Worm (Caenorhabditis elegans): ENCODE data around the gene srt-3.

Gene srt-3

DNA sequence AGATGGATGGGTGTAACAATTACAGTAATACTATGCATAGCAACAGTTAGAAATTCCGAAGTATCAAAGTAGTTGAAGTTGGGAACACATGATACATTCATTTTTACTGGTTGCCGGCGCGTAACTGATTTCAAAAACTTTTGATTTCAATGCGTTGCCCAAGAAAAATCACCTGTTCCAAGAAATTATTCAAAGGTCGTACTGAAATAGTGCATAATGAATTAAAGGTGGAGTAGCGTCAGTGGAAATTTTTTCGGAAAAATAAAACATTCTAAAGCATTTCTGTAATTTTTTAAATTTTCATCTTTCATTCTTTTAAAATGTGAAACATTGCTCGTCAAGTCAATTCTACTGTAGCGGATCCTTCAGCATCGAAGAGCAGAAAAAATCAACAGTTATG, 19.7 kb downstream of the srt-3 start, which contains the start of gene srh-204:
Gene srh-204 (minus strand): TSS at position 101 of the 400 bp plus-strand sequence.
- TF ChIP-seq somi-1 (GFP tag; optimal IDR thresholded peaks at IDR 0.05) (no peak), efl-1 (GFP tag; optimal IDR thresholded peaks at IDR 0.05) (no peak), nhr-90 (tag; optimal IDR thresholded peaks at IDR 0.05) (no peak), rec-8 (tag; optimal IDR thresholded peaks at IDR 0.05) (no peak)

DNA sequence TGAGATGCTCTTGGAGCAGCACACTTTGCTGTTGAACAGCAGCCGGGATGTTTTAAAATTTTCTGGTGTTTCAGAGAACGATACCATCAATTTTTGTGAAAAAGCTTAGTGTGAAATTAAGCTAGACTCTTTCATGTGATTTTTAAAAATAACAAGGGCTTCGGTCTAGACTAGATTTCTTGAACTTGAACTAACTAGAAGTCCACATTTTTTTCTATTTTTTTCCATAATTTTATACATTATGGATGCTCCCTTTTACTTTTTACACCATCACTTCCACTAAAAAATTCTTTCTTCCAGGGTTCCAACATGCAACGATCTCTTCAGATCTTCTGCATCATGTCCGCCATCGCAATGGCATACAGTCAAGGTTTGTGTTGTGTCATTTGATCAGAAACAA, 23.9 kb downstream of the srt-3 start, which contains the start of gene nlp-13:
Gene nlp-13 (plus strand): TSS at position 301 of the 400 bp plus-strand sequence.
- no peak for TF ChIP-seq mel-28 (tag; optimal IDR thresholded peaks at IDR 0.05; ENCODE audit: borderline replicate concordance)
- no peak for TF ChIP-seq cebp-1 (GFP tag; IDR thresholded peaks at IDR 0.05)
- TF ChIP-seq cebp-1 (tag; optimal IDR thresholded peaks at IDR 0.05) = no peak
- no peak for TF ChIP-seq lin-35 (GFP tag; optimal IDR thresholded peaks at IDR 0.05)
- no peak for TF ChIP-seq F57C9.4 (tag; optimal IDR thresholded peaks at IDR 0.05)
- TF ChIP-seq tbx-9 (tag; optimal IDR thresholded peaks at IDR 0.05; ENCODE audit: borderline replicate concordance) = no peak
- TF ChIP-seq zim-3 (tag; optimal IDR thresholded peaks at IDR 0.05) = no peak
- no peak for TF ChIP-seq let-607 (tag; optimal IDR thresholded peaks at IDR 0.05)
- TF ChIP-seq ZK185.1 (tag; optimal IDR thresholded peaks at IDR 0.05; ENCODE audit: poor library complexity, severe bottlenecking) = no peak

DNA sequence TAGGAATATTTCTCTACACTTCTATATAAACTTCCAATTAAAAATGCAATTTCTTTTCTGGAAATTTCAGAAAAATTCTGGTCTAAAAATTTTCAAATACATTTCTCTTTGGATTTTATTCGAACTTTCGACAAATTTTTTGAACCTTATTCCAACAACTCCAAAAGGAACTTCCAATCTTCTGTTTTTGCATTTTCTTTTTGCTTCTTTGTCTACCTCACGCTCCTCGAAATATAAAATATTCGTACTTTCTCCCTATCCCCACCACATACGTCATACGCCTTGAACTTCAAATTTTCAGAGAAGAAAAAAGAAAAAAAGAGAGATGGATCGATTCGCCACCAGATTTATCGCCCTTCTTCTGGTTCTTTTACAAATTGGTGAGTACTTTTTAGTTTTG, 40.6 kb downstream of the srt-3 start, which contains the start of gene nlp-9:
Gene nlp-9 (plus strand): TSS at position 301 of the 400 bp plus-strand sequence.
- no peak for TF ChIP-seq zim-3 (tag; optimal IDR thresholded peaks at IDR 0.05)
- TF ChIP-seq ekl-4 (GFP tag; IDR thresholded peaks at IDR 0.05) = no peak
- TF ChIP-seq F57A8.1 (GFP tag; optimal IDR thresholded peaks at IDR 0.05) = no peak
- TF ChIP-seq Y53G8AR.9 (GFP tag; conservative IDR thresholded peaks at IDR 0.05) = no peak
- no peak for TF ChIP-seq ama-1 (optimal IDR thresholded peaks at IDR 0.05)
- no peak for TF ChIP-seq ama-1 (GFP tag; optimal IDR thresholded peaks at IDR 0.05)
- TF ChIP-seq bed-2 (GFP tag; IDR thresholded peaks at IDR 0.05) = no peak
- TF ChIP-seq unc-130 (GFP tag; optimal IDR thresholded peaks at IDR 0.05) = no peak
- no peak for TF ChIP-seq mes-4 (tag; optimal IDR thresholded peaks at IDR 0.05)
- TF ChIP-seq dox-1 (GFP tag; IDR thresholded peaks at IDR 0.05) = no peak
- TF ChIP-seq egl-18 (GFP tag; IDR thresholded peaks at IDR 0.05) = no peak
- TF ChIP-seq hlh-26 (GFP tag; conservative IDR thresholded peaks at IDR 0.05) = no peak
- TF ChIP-seq efl-1 (GFP tag; optimal IDR thresholded peaks at IDR 0.05) = no peak
- TF ChIP-seq tlf-1 (GFP tag; optimal IDR thresholded peaks at IDR 0.05) = no peak
- TF ChIP-seq xnd-1 (tag; optimal IDR thresholded peaks at IDR 0.05) = no peak
- no peak for TF ChIP-seq nfya-1 (tag; optimal IDR thresholded peaks at IDR 0.05; ENCODE audit: borderline replicate concordance, insufficient read depth)
- no peak for TF ChIP-seq pha-4 (tag; optimal IDR thresholded peaks at IDR 0.05)
- no peak for TF ChIP-seq F52B5.7 (tag; optimal IDR thresholded peaks at IDR 0.05)
- no peak for TF ChIP-seq Y56A3A.18 (GFP tag; IDR thresholded peaks at IDR 0.05)

DNA sequence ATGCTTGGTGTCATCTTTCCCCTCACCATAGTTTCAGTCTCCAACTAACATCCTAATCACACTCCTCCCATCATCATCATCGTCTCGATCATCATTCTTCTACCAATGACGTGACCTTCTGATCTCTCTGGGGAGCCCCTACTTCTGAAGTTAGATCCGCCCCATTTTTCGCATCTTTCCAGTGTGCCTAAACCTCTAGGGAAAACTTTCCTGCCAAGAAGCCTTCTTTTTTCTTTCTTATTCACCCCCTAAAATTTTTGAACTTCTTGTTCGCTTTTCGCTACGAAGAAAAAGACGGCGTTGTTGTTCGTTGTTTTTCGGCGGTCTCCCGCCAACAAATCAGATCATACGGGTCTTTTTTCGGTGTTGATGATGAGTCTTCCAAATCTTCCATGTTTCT, 41.7 kb downstream of the srt-3 start:
- TF ChIP-seq K11D2.4 (GFP tag; IDR thresholded peaks at IDR 0.05) (0 out of 2 replicates have a peak, but pooled peaks have one; percentile 31), ceh-79 (tag; optimal IDR thresholded peaks at IDR 0.05) (no peak)

DNA sequence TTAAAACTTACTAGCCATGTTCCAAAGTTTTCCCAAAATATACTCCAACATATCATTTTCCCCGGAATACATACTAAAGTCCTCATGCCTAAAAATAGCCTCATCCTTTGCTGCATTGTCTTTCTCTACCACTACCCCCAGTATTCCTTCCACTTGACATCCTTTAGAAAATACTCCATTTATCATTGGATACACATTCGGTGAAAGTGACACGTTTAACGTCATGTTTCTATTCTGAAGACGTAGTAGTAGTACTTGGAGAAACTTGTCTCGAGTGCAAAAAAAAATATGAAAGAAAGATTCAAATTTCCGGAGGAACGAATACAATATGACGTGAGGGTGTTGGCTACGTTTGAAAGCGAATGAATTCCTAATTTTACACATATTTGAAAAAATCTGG, 43.1 kb downstream of the srt-3 start:
- no peak for TF ChIP-seq bed-2 (GFP tag; IDR thresholded peaks at IDR 0.05)
- TF ChIP-seq gei-17 (GFP tag; optimal IDR thresholded peaks at IDR 0.05) = no peak
- no peak for TF ChIP-seq sea-2 (GFP tag; IDR thresholded peaks at IDR 0.05)
- no peak for TF ChIP-seq aptf-3 (GFP tag; IDR thresholded peaks at IDR 0.05)
- no peak for TF ChIP-seq aptf-2 (GFP tag; conservative IDR thresholded peaks at IDR 0.05)
- no peak for TF ChIP-seq pbrm-1 (GFP tag; IDR thresholded peaks at IDR 0.05)
- TF ChIP-seq mes-4 (tag; optimal IDR thresholded peaks at IDR 0.05) = no peak
- TF ChIP-seq ztf-22 (GFP tag; optimal IDR thresholded peaks at IDR 0.05) = no peak
- no peak for TF ChIP-seq ztf-28 (GFP tag; IDR thresholded peaks at IDR 0.05)
- no peak for TF ChIP-seq attf-6 (GFP tag; IDR thresholded peaks at IDR 0.05)
- TF ChIP-seq Y53G8AR.9 (GFP tag; conservative IDR thresholded peaks at IDR 0.05) = no peak
- no peak for TF ChIP-seq lin-54 (GFP tag; optimal IDR thresholded peaks at IDR 0.05)
- TF ChIP-seq B0336.3 (GFP tag; IDR thresholded peaks at IDR 0.05) = no peak
- TF ChIP-seq hlh-26 (GFP tag; conservative IDR thresholded peaks at IDR 0.05) = no peak
- TF ChIP-seq Y67H2A.10 (GFP tag; conservative IDR thresholded peaks at IDR 0.05) = no peak
- TF ChIP-seq ceh-100 (GFP tag; IDR thresholded peaks at IDR 0.05) = no peak
